Worm (Caenorhabditis elegans) whole organism, mixed stage, embryonic: ENCODE results near the gene str-79.

ENCODE experiments used
- ceh-43 ChIP-seq: fragments of 200-800 bp; sonication (Bioruptor generic); optimal IDR thresholded peaks from 2 replicates; lab custom pipeline; 2018; ENCODE audit warnings: mild to moderate bottlenecking, missing genetic modification characterization, moderate library complexity, missing compliant biosample characterization
- lin-13 ChIP-seq: fragments of 150-350 bp; optimal IDR thresholded peaks from 2 replicates; lab custom pipeline; 2014; ENCODE audit warnings: missing biosample characterization, missing genetic modification characterization
- lin-32 ChIP-seq: fragments of 200-800 bp; sonication (Bioruptor generic); optimal IDR thresholded peaks from 2 replicates; lab custom pipeline; 2018; ENCODE audit warnings: mild to moderate bottlenecking, missing genetic modification characterization, missing compliant biosample characterization
- nhr-12 ChIP-seq: fragments of 150-350 bp; optimal IDR thresholded peaks from 2 replicates; lab custom pipeline; 2014; ENCODE audit warnings: missing biosample characterization, missing genetic modification characterization
- pha-4 ChIP-seq: fragments of 150-350 bp; optimal IDR thresholded peaks from 2 replicates; lab custom pipeline; 2018; ENCODE audit warnings: missing biosample characterization, missing genetic modification reagents, missing genetic modification characterization
- unc-39 ChIP-seq: fragments of 150-350 bp; optimal IDR thresholded peaks from 2 replicates; lab custom pipeline; 2014; ENCODE audit warnings: missing biosample characterization, missing genetic modification characterization
- unc-62 ChIP-seq: fragments of 150-350 bp; optimal IDR thresholded peaks from 2 replicates; lab custom pipeline; 2014; ENCODE audit warnings: missing biosample characterization, missing genetic modification reagents, missing genetic modification characterization

ce11 chrX:1981654-1982053 lies 12.0 kb downstream of the str-79 start:
- TF ChIP-seq lin-13 (tag; lab: Kevin White, UChicago) (no peak), pha-4 (tag; lab: Kevin White, UChicago) (no peak), unc-39 (tag; lab: Kevin White, UChicago) (no peak), nhr-12 (no peak), ceh-43 (no peak), unc-62 (GFP tag; lab: Kevin White, UChicago) (no peak), lin-32 (GFP tag; lab: Kevin White, UChicago) (no peak)
